Fruit fly (Drosophila melanogaster) whole organism, embryonic: Measurements from ENCODE around the gene Charon.

Experiments
- ATbp ChIP-seq: fragments of 200-800 bp; sonication (Bioruptor generic); optimal IDR thresholded peaks from 2 replicates; lab custom pipeline; 2017; ENCODE audit warnings: missing biosample characterization, mild to moderate bottlenecking, missing genetic modification characterization, missing genetic modification reagents
- Antp ChIP-seq: fragments of 200-800 bp; sonication (Bioruptor generic); optimal IDR thresholded peaks from 3 replicates; lab custom pipeline; 2016; ENCODE audit warnings: missing biosample characterization, missing genetic modification characterization
- Atf3 ChIP-seq: fragments of 200-800 bp; sonication (Bioruptor generic); optimal IDR thresholded peaks from 3 replicates; lab custom pipeline; 2016; ENCODE audit warnings: missing biosample characterization, missing genetic modification characterization
- Awh ChIP-seq: fragments of 200-800 bp; sonication (Bioruptor generic); IDR thresholded peaks from 2 replicates; pipeline ENCODE4, ENCODE4 v1.3.6; 2022; ENCODE audit warnings: missing biosample characterization, missing genetic modification characterization
- CG10274 ChIP-seq: fragments of 200-800 bp; sonication (Bioruptor generic); optimal IDR thresholded peaks from 3 replicates; lab custom pipeline; 2017; ENCODE audit warnings: missing biosample characterization, mild to moderate bottlenecking, missing genetic modification characterization
- CG10366 ChIP-seq: fragments of 200-800 bp; sonication (Bioruptor generic); IDR thresholded peaks from 2 replicates; pipeline ENCODE4 v1.3.6; 2022; ENCODE audit warnings: missing biosample characterization, missing genetic modification characterization
- CG11696 ChIP-seq: fragments of 200-800 bp; sonication (Bioruptor generic); IDR thresholded peaks from 2 replicates; pipeline ENCODE4 v1.3.6; 2022; ENCODE audit warnings: missing biosample characterization, missing genetic modification characterization
- CG12236 ChIP-seq: fragments of 200-800 bp; sonication (Bioruptor generic); optimal IDR thresholded peaks from 2 replicates; lab custom pipeline; 2016; ENCODE audit warnings: missing biosample characterization, missing genetic modification characterization
- CG16863 ChIP-seq: fragments of 200-800 bp; sonication (Bioruptor generic); optimal IDR thresholded peaks from 3 replicates; lab custom pipeline; 2016; ENCODE audit warnings: missing biosample characterization, missing genetic modification characterization
- CG18619 ChIP-seq: fragments of 200-800 bp; sonication (Bioruptor generic); optimal IDR thresholded peaks from 3 replicates; lab custom pipeline; 2017; ENCODE audit warnings: missing biosample characterization, mild to moderate bottlenecking, missing genetic modification characterization
- CG2202 ChIP-seq: fragments of 200-800 bp; sonication (Bioruptor generic); optimal IDR thresholded peaks from 2 replicates; lab custom pipeline; 2018; ENCODE audit warnings: missing biosample characterization, mild to moderate bottlenecking, missing genetic modification characterization
- CG30020 ChIP-seq: fragments of 200-800 bp; optimal IDR thresholded peaks from 2 replicates; lab custom pipeline; 2019; ENCODE audit warnings: missing biosample characterization, mild to moderate bottlenecking, missing genetic modification characterization, moderate library complexity
- CG32532 ChIP-seq: fragments of 200-800 bp; sonication (Bioruptor generic); IDR thresholded peaks from 2 replicates; pipeline ENCODE4 v1.3.6; 2022; ENCODE audit warnings: missing biosample characterization, missing genetic modification characterization
- CG32767 ChIP-seq: fragments of 200-800 bp; sonication (Bioruptor generic); IDR thresholded peaks from 2 replicates; pipeline ENCODE4 v1.3.6; 2022; ENCODE audit warnings: missing biosample characterization, missing genetic modification characterization
- CG33213 ChIP-seq: fragments of 200-800 bp; sonication (Bioruptor generic); optimal IDR thresholded peaks from 3 replicates; lab custom pipeline; 2016; ENCODE audit warnings: missing biosample characterization, missing genetic modification characterization
- CG34224 ChIP-seq: fragments of 200-800 bp; sonication (Bioruptor generic); IDR thresholded peaks from 3 replicates; pipeline ENCODE4 v1.3.6; 2022; ENCODE audit warnings: missing biosample characterization, missing genetic modification characterization; ENCODE audit not compliant: partially characterized antibody
- CG43689 ChIP-seq: fragments of 200-800 bp; sonication (Bioruptor generic); IDR thresholded peaks from 2 replicates; pipeline ENCODE4 v1.3.6; 2022; ENCODE audit warnings: missing biosample characterization, missing genetic modification characterization
- CG6175 ChIP-seq: fragments of 200-800 bp; sonication (Bioruptor generic); IDR thresholded peaks from 3 replicates; pipeline ENCODE4 v1.3.6; 2022; ENCODE audit warnings: missing biosample characterization, missing genetic modification characterization
- CG7357 ChIP-seq: fragments of 200-800 bp; sonication (Bioruptor generic); IDR thresholded peaks from 3 replicates; pipeline ENCODE4 v1.3.6; 2022; ENCODE audit warnings: missing biosample characterization, missing genetic modification characterization
- CG7987 ChIP-seq: fragments of 200-800 bp; sonication (Bioruptor generic); optimal IDR thresholded peaks from 2 replicates; lab custom pipeline; 2018; ENCODE audit warnings: missing biosample characterization, mild to moderate bottlenecking, missing genetic modification characterization, moderate library complexity
- CG8290 ChIP-seq, 3 experiments: fragments of 200-800 bp; sonication (Bioruptor generic); optimal IDR thresholded peaks; 2 replicates each; lab custom pipeline; 2016 to 2019; ENCODE audit warnings: missing biosample characterization in 3 of 3, missing genetic modification characterization in 3 of 3, mild to moderate bottlenecking in 2 of 3, moderate library complexity in 1 of 3
- CG8765 ChIP-seq: fragments of 200-800 bp; sonication (Bioruptor generic); IDR thresholded peaks from 2 replicates; pipeline ENCODE4 v1.3.6; 2022; ENCODE audit warnings: missing biosample characterization, missing genetic modification characterization
- CG8924 ChIP-seq: fragments of 200-800 bp; optimal IDR thresholded peaks from 3 replicates; lab custom pipeline; 2019; ENCODE audit warnings: missing biosample characterization, mild to moderate bottlenecking, missing genetic modification characterization, moderate library complexity
- CHES-1-like ChIP-seq: fragments of 200-800 bp; sonication (Bioruptor generic); optimal IDR thresholded peaks from 2 replicates; lab custom pipeline; 2016; ENCODE audit warnings: missing biosample characterization, missing genetic modification characterization
- Dip2 ChIP-seq: fragments of 200-800 bp; sonication (Bioruptor generic); IDR thresholded peaks from 2 replicates; pipeline ENCODE4 v1.3.6; 2022; ENCODE audit warnings: missing biosample characterization, missing genetic modification characterization
- Dll ChIP-seq: fragments of 200-800 bp; sonication (Bioruptor generic); IDR thresholded peaks from 4 replicates; pipeline ENCODE4 v1.3.6; 2022; ENCODE audit warnings: missing biosample characterization, missing genetic modification characterization; ENCODE audit not compliant: partially characterized antibody
- Ets97D ChIP-seq: fragments of 200-800 bp; sonication (Bioruptor generic); optimal IDR thresholded peaks from 3 replicates; lab custom pipeline; 2016; ENCODE audit warnings: missing biosample characterization, missing genetic modification characterization
- NC2β ChIP-seq: fragments of 200-800 bp; sonication (Bioruptor generic); optimal IDR thresholded peaks from 2 replicates; lab custom pipeline; 2016; ENCODE audit warnings: missing biosample characterization, missing genetic modification characterization
- NK7.1 ChIP-seq: fragments of 200-800 bp; sonication (Bioruptor generic); optimal IDR thresholded peaks from 3 replicates; lab custom pipeline; 2016; ENCODE audit warnings: missing biosample characterization, missing genetic modification characterization
- Rfx ChIP-seq: fragments of 200-800 bp; sonication (Bioruptor generic); IDR thresholded peaks from 2 replicates; pipeline ENCODE4 v1.3.6; 2022; ENCODE audit warnings: missing biosample characterization, missing genetic modification characterization
- ap ChIP-seq: fragments of 200-800 bp; sonication (Bioruptor generic); IDR thresholded peaks from 2 replicates; pipeline ENCODE4 v1.3.6; 2022; ENCODE audit warnings: missing biosample characterization, missing genetic modification characterization
- cad ChIP-seq: fragments of >200 bp; optimal IDR thresholded peaks from 2 replicates; lab custom pipeline; 2017; ENCODE audit warnings: missing biosample characterization, missing genetic modification characterization
- chif ChIP-seq, 2 experiments: fragments of 200-800 bp; sonication (Bioruptor generic); optimal IDR thresholded peaks; 3 replicates each; lab custom pipeline; 2016; ENCODE audit warnings: missing biosample characterization in 2 of 2, missing genetic modification characterization in 2 of 2
- da ChIP-seq: fragments of 200-800 bp; sonication (Bioruptor generic); optimal IDR thresholded peaks from 2 replicates; lab custom pipeline; 2016; ENCODE audit warnings: missing biosample characterization, missing genetic modification characterization
- dan ChIP-seq: fragments of 200-800 bp; sonication (Bioruptor generic); IDR thresholded peaks from 2 replicates; pipeline ENCODE4 v1.3.6; 2022; ENCODE audit warnings: missing biosample characterization, missing genetic modification characterization
- danr ChIP-seq: fragments of 200-800 bp; sonication (Bioruptor generic); IDR thresholded peaks from 2 replicates; pipeline ENCODE4 v1.3.6; 2022; ENCODE audit warnings: missing biosample characterization, missing genetic modification characterization
- dimm ChIP-seq: fragments of 200-800 bp; sonication (Bioruptor generic); IDR thresholded peaks from 2 replicates; pipeline ENCODE4 v1.3.6; 2022; ENCODE audit warnings: missing biosample characterization, missing genetic modification characterization
- exex ChIP-seq: fragments of 200-800 bp; sonication (Bioruptor generic); optimal IDR thresholded peaks from 4 replicates; lab custom pipeline; 2018; ENCODE audit warnings: missing biosample characterization, mild to moderate bottlenecking, missing genetic modification characterization, moderate library complexity
- gcm ChIP-seq: fragments of 200-800 bp; sonication (Bioruptor generic); optimal IDR thresholded peaks from 2 replicates; lab custom pipeline; 2019; ENCODE audit warnings: missing biosample characterization, mild to moderate bottlenecking, missing genetic modification characterization, moderate library complexity
- jumu ChIP-seq: fragments of 200-800 bp; sonication (Bioruptor generic); optimal IDR thresholded peaks from 3 replicates; lab custom pipeline; 2016; ENCODE audit warnings: missing biosample characterization, missing genetic modification characterization
- lola ChIP-seq, 3 experiments: fragments of >200 bp in 2 of 3; fragments of 200-800 bp in 1 of 3; sonication (Bioruptor generic) in 1 of 3; optimal IDR thresholded peaks; 2 replicates each; lab custom pipeline; 2017 to 2019; ENCODE audit warnings: missing biosample characterization in 3 of 3, missing genetic modification characterization in 3 of 3, mild to moderate bottlenecking in 1 of 3, moderate library complexity in 1 of 3
- pzg ChIP-seq: fragments of 200-800 bp; sonication (Bioruptor generic); optimal IDR thresholded peaks from 3 replicates; lab custom pipeline; 2018; ENCODE audit warnings: missing biosample characterization, mild to moderate bottlenecking, missing genetic modification characterization, moderate library complexity
- schlank ChIP-seq: fragments of 200-800 bp; sonication (Bioruptor generic); optimal IDR thresholded peaks from 2 replicates; lab custom pipeline; 2018; ENCODE audit warnings: missing biosample characterization, mild to moderate bottlenecking, missing genetic modification characterization
- sens-2 ChIP-seq: fragments of 200-800 bp; sonication (Bioruptor generic); IDR thresholded peaks from 2 replicates; pipeline ENCODE4 v1.3.6; 2022; ENCODE audit warnings: missing biosample characterization, missing genetic modification characterization
- slp2 ChIP-seq: fragments of 200-800 bp; sonication (Bioruptor generic); optimal IDR thresholded peaks from 2 replicates; lab custom pipeline; 2016; ENCODE audit warnings: missing biosample characterization, missing genetic modification characterization
- tgo ChIP-seq: fragments of 200-800 bp; sonication (Bioruptor generic); IDR thresholded peaks from 3 replicates; pipeline ENCODE4 v1.3.6; 2022; ENCODE audit warnings: missing biosample characterization, missing genetic modification characterization
- tll ChIP-seq, 2 experiments: fragments of 200-800 bp in 1 of 2; fragments of >200 bp in 1 of 2; sonication (Bioruptor generic) in 1 of 2; optimal IDR thresholded peaks; 2 replicates each; lab custom pipeline; 2017 to 2019; ENCODE audit warnings: missing biosample characterization in 2 of 2, missing genetic modification characterization in 2 of 2, mild to moderate bottlenecking in 1 of 2, moderate library complexity in 1 of 2
- unc-4 ChIP-seq: fragments of 200-800 bp; sonication (Bioruptor generic); IDR thresholded peaks from 2 replicates; pipeline ENCODE4 v1.3.6; 2022; ENCODE audit warnings: missing biosample characterization, missing genetic modification characterization; ENCODE audit not compliant: partially characterized antibody
- vnd ChIP-seq: fragments of 200-800 bp; sonication (Bioruptor generic); IDR thresholded peaks from 3 replicates; pipeline ENCODE4 v1.3.6; 2022; ENCODE audit warnings: missing biosample characterization, missing genetic modification characterization; ENCODE audit not compliant: partially characterized antibody
- zf30C ChIP-seq: fragments of 200-800 bp; sonication (Bioruptor generic); optimal IDR thresholded peaks from 3 replicates; lab custom pipeline; 2018; ENCODE audit warnings: missing biosample characterization, mild to moderate bottlenecking, missing genetic modification characterization

Charon gene

dm6 chr2L:1169867-1170415 is 2.7 kb downstream of the Charon start, which contains the start of the genes CG31922 and Plap (continued):
- no peak for TF ChIP-seq dan (GFP tag; lab: Robert Waterston, UW)
- TF ChIP-seq CG18619 (GFP tag; lab: Kevin White, UChicago) = peak; percentile 66
- peak; percentile 38 for TF ChIP-seq CG10366 (GFP tag; lab: Robert Waterston, UW)
- peak; percentile 56 for TF ChIP-seq CHES-1-like (GFP tag; lab: Kevin White, UChicago)
- no peak for TF ChIP-seq CG10274 (GFP tag; lab: Kevin White, UChicago)
- peak; percentile 42; the same call in 1 of the 2 replicates for TF ChIP-seq Awh
- peak in 1 of 2 experiments; percentile 8 for TF ChIP-seq tll (GFP tag; optimal IDR thresholded peaks at IDR 0.05; lab: Kevin White, UChicago)
- TF ChIP-seq Dip2 = no peak
- peak; percentile 48 for TF ChIP-seq NC2β (GFP tag; lab: Kevin White, UChicago)
- peak; percentile 9 for TF ChIP-seq CG2202 (tag; lab: Kevin White, UChicago)
- TF ChIP-seq jumu (GFP tag; lab: Kevin White, UChicago) = peak; percentile 39
- peak; percentile 34 to 53 for TF ChIP-seq chif (GFP tag; optimal IDR thresholded peaks at IDR 0.05; lab: Kevin White, UChicago)
- TF ChIP-seq CG34224 (GFP tag; lab: Robert Waterston, UW) = peak; percentile 89
- no peak for TF ChIP-seq CG8765 (GFP tag; lab: Robert Waterston, UW)
- TF ChIP-seq CG33213 = peak; percentile 57
- TF ChIP-seq CG7987 (GFP tag; lab: Kevin White, UChicago) = no peak
- peak in 1 of 3 experiments; percentile 67 for TF ChIP-seq lola (GFP tag; optimal IDR thresholded peaks at IDR 0.05; lab: Kevin White, UChicago)
- TF ChIP-seq CG8924 (tag; lab: Kevin White, UChicago) = peak; percentile 68
- TF ChIP-seq unc-4 (GFP tag; lab: Robert Waterston, UW) = peak; percentile 95
- TF ChIP-seq Antp (GFP tag; lab: Kevin White, UChicago) = peak; percentile 57
- no peak for TF ChIP-seq CG11696
- TF ChIP-seq Ets97D (GFP tag; lab: Kevin White, UChicago) = peak; percentile 75
- TF ChIP-seq cad (GFP tag; lab: Kevin White, UChicago) = no peak
- TF ChIP-seq pzg (GFP tag; lab: Kevin White, UChicago) = peak; percentile 58
- peak; percentile 63 for TF ChIP-seq CG16863 (GFP tag; lab: Kevin White, UChicago)
- TF ChIP-seq gcm (GFP tag; lab: Kevin White, UChicago) = peak; percentile 36
- TF ChIP-seq ap (GFP tag; lab: Robert Waterston, UW) = 0 out of 2 replicates have a peak, but pooled peaks have one; percentile 4
- TF ChIP-seq CG43689 (GFP tag; lab: Robert Waterston, UW) = no peak
- peak; percentile 82 for TF ChIP-seq Rfx
- peak; percentile 54 for TF ChIP-seq Atf3 (GFP tag; lab: Kevin White, UChicago)
- TF ChIP-seq schlank (tag; lab: Kevin White, UChicago) = no peak
- peak; percentile 26; the same call in 1 of the 2 replicates for TF ChIP-seq danr (GFP tag; lab: Robert Waterston, UW)
- TF ChIP-seq vnd (GFP tag; lab: Robert Waterston, UW) = peak; percentile 91
- TF ChIP-seq Dll (GFP tag; lab: Robert Waterston, UW) = peak; percentile 96
- TF ChIP-seq NK7.1 (GFP tag; lab: Kevin White, UChicago) = no peak
- TF ChIP-seq dimm (GFP tag; lab: Robert Waterston, UW) = no peak
- no peak for TF ChIP-seq sens-2 (GFP tag; lab: Robert Waterston, UW)
- peak; percentile 68 for TF ChIP-seq CG30020 (tag; lab: Kevin White, UChicago)
- peak; percentile 45 for TF ChIP-seq slp2 (GFP tag; lab: Kevin White, UChicago)
- peak; percentile 61; the same call in 1 of the 3 replicates for TF ChIP-seq tgo (GFP tag; lab: Robert Waterston, UW)
- peak; percentile 60 for TF ChIP-seq CG32532 (GFP tag; lab: Robert Waterston, UW)
- TF ChIP-seq CG12236 (GFP tag; lab: Kevin White, UChicago) = no peak
- TF ChIP-seq CG8290 (GFP tag; optimal IDR thresholded peaks at IDR 0.05; lab: Kevin White, UChicago) = no peak
- peak in 1 of 2 experiments; percentile 19 for TF ChIP-seq CG8290 (tag; optimal IDR thresholded peaks at IDR 0.05; lab: Kevin White, UChicago)
- no peak for TF ChIP-seq exex
- no peak for TF ChIP-seq CG7357 (GFP tag; lab: Robert Waterston, UW)
- TF ChIP-seq da (GFP tag; lab: Kevin White, UChicago) = no peak
- no peak for TF ChIP-seq zf30C (GFP tag; lab: Kevin White, UChicago)
- TF ChIP-seq CG6175 (GFP tag; lab: Robert Waterston, UW) = no peak
- TF ChIP-seq CG32767 = peak; percentile 36; the same call in 1 of the 2 replicates
- no peak for TF ChIP-seq ATbp (GFP tag; lab: Kevin White, UChicago)
